Fruit fly (Drosophila melanogaster): Measurements from ENCODE around the gene mRpS6.
A peak's percentile ranks its signal among the peaks of the same experiment; 100 is the strongest.

The mRpS6 gene

DNA sequence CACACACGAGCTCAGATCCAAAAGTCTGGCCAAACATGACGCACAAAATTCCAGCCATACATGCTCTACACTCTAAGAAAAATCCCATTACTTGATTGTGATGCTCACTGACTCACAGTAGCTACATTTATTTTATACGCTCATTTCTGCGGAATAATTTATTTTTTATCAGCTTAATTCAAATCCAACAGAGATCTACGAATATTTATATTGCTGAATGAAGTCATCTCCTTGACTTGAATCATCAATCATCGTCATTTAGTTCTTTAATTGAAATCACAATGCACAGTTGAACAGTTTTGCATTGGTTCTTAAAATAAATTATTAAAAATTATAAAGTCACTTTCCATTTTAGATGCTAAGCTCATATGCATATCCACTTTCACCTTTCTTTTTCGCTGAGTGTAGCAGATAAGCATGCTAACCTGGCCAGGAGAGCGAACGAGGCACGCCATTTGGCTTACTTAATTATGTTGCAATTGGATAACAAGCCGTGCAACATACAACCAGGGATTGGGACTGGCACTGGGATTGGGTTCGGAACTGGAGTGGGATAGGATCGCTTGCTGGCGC is 31.2 kb downstream of the mRpS6 start (continued):
- no peak for TF ChIP-seq fkh (GFP tag; optimal IDR thresholded peaks at IDR 0.05)
- TF ChIP-seq Sox14 (GFP tag; optimal IDR thresholded peaks at IDR 0.05): peak; percentile 43
- TF ChIP-seq Sox102F (GFP tag; optimal IDR thresholded peaks at IDR 0.05): peak; percentile 57
- TF ChIP-seq eg (GFP tag; IDR thresholded peaks at IDR 0.05): peak; percentile 31; the same call in 1 of the 3 replicates
- peak; percentile 30 for TF ChIP-seq CG10631 (GFP tag; optimal IDR thresholded peaks at IDR 0.05)
- peak; percentile 73 for TF ChIP-seq esn (GFP tag; optimal IDR thresholded peaks at IDR 0.05)
- peak; percentile 44 for TF ChIP-seq CG31627 (GFP tag; optimal IDR thresholded peaks at IDR 0.05)
- no peak for TF ChIP-seq CG1621 (tag; optimal IDR thresholded peaks at IDR 0.05)
- TF ChIP-seq Ets96B (tag; optimal IDR thresholded peaks at IDR 0.05): peak; percentile 29
- TF ChIP-seq pdm3 (GFP tag; optimal IDR thresholded peaks at IDR 0.05): peak; percentile 61
- TF ChIP-seq Sox15 (GFP tag; optimal IDR thresholded peaks at IDR 0.05): peak; percentile 34
- peak; percentile 47 for TF ChIP-seq cyc (GFP tag; optimal IDR thresholded peaks at IDR 0.05)
- TF ChIP-seq Eip93F (GFP tag; optimal IDR thresholded peaks at IDR 0.05): no peak
- no peak for TF ChIP-seq Gug (GFP tag; IDR thresholded peaks at IDR 0.05)
- no peak for TF ChIP-seq CG11294 (GFP tag; IDR thresholded peaks at IDR 0.05)
- TF ChIP-seq CG8632 (GFP tag; optimal IDR thresholded peaks at IDR 0.05): peak; percentile 43
- TF ChIP-seq CG3919 (GFP tag; optimal IDR thresholded peaks at IDR 0.05): peak; percentile 53
- TF ChIP-seq Ets21C (GFP tag; optimal IDR thresholded peaks at IDR 0.05): peak; percentile 11
- peak; percentile 8 for TF ChIP-seq CG10669 (GFP tag; optimal IDR thresholded peaks at IDR 0.05)

DNA sequence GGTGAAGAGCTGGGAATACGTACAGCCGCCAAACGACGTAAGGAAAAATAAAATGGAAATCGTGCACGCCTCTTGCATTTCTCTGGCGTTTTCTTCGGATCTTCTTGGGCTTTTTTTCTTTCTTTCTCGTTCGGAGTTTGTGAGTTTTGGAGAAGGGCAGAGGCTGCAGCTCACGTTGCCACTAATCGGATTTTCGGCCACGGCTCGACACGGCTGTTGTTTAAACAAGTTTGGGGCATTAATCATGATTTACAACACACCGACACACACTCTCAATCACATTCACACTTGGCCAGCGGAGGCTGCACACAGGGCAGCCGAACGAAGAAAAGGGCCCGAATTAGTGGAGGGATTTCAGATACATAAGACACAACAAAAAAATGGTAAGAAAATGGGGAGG is 32.0 kb downstream of the mRpS6 start:
- no peak for TF ChIP-seq topi (GFP tag; optimal IDR thresholded peaks at IDR 0.05)
- no peak for TF ChIP-seq Eip93F (GFP tag; optimal IDR thresholded peaks at IDR 0.05)
- no peak for TF ChIP-seq CG34406 (GFP tag; optimal IDR thresholded peaks at IDR 0.05)
- TF ChIP-seq CG4318 (GFP tag; optimal IDR thresholded peaks at IDR 0.05): no peak
- no peak for TF ChIP-seq Met (GFP tag; optimal IDR thresholded peaks at IDR 0.05)
- TF ChIP-seq Blimp-1 (GFP tag; optimal IDR thresholded peaks at IDR 0.05): no peak
- TF ChIP-seq fkh (GFP tag; optimal IDR thresholded peaks at IDR 0.05): no peak
- TF ChIP-seq OdsH (GFP tag; optimal IDR thresholded peaks at IDR 0.05): no peak
- no peak for TF ChIP-seq CG3032 (tag; optimal IDR thresholded peaks at IDR 0.05)
- TF ChIP-seq CG15336 (GFP tag; IDR thresholded peaks at IDR 0.05): no peak
- TF ChIP-seq spab (GFP tag; optimal IDR thresholded peaks at IDR 0.05): no peak
- TF ChIP-seq CG6276 (GFP tag; optimal IDR thresholded peaks at IDR 0.05): no peak
- TF ChIP-seq vri (GFP tag; optimal IDR thresholded peaks at IDR 0.05): no peak

DNA sequence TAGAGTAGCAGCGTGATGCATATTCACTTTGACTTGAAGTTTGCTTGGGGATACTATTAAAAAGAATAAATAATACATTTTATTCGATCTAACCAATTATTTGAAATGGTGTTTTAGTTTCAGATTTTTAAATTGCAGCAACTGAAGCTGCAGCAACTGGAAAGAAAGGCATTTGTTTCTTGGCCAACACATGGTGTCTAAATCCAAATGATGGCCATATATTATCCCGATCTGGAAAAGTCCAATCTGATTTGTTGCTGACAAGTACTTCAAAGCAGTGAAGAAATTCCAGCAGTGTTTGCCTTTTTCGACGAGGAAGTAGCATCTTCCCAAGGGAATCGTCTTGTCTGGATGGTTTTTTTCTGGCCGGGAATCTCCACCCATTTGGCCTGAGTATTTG is 32.8 kb downstream of the mRpS6 start:
- TF ChIP-seq Eip78C (GFP tag) (peak; percentile 10), CG32006 (GFP tag; optimal IDR thresholded peaks at IDR 0.05) (peak; percentile 53), eg (GFP tag; IDR thresholded peaks at IDR 0.05) (0 out of 3 replicates have a peak, but pooled peaks have one; percentile 6), salr (GFP tag; optimal IDR thresholded peaks at IDR 0.05) (peak in 1 of 2 experiments; percentile 49), Ets96B (tag; optimal IDR thresholded peaks at IDR 0.05) (no peak)

DNA sequence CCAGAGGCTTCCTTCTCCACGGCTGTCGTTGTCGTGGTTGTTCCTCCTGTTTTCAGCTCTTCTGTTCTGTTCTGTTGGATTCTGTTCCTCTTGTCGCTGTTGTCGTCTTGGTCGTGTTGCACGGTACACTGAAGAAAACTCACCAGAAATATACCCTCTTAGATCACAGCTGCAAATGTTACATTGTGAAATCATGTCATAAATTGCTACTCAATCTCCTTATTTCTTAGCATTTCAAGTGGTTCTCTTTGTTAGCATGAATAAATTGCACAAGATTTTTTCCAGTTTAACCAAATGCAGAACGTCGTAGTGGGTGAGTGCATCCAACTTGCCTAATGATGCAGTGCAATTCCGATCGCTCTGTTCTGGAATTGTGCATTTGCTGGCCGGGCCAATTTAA is 33.5 kb downstream of the mRpS6 start:
- peak; percentile 28 for TF ChIP-seq acj6 (GFP tag; optimal IDR thresholded peaks at IDR 0.05)
- peak; percentile 32 for TF ChIP-seq net (GFP tag; optimal IDR thresholded peaks at IDR 0.05)
- no peak for TF ChIP-seq vri (GFP tag; optimal IDR thresholded peaks at IDR 0.05)
- peak; percentile 28 for TF ChIP-seq CG31627 (GFP tag; optimal IDR thresholded peaks at IDR 0.05)
- peak; percentile 40; the same call in 1 of the 2 replicates for TF ChIP-seq CG15336 (GFP tag; IDR thresholded peaks at IDR 0.05)
- no peak for TF ChIP-seq fd59A (GFP tag; optimal IDR thresholded peaks at IDR 0.05)
- TF ChIP-seq salr (GFP tag; optimal IDR thresholded peaks at IDR 0.05): peak in 1 of 2 experiments; percentile 59
- TF ChIP-seq CG6854 (GFP tag; optimal IDR thresholded peaks at IDR 0.05): no peak
- no peak for TF ChIP-seq CG11902 (GFP tag; optimal IDR thresholded peaks at IDR 0.05)
- no peak for TF ChIP-seq CG8119 (GFP tag; IDR thresholded peaks at IDR 0.05)
- TF ChIP-seq Smox (GFP tag; optimal IDR thresholded peaks at IDR 0.05): no peak
- TF ChIP-seq dac (GFP tag; optimal IDR thresholded peaks at IDR 0.05): no peak
- TF ChIP-seq Blimp-1 (GFP tag; optimal IDR thresholded peaks at IDR 0.05): no peak
- TF ChIP-seq fkh (GFP tag; optimal IDR thresholded peaks at IDR 0.05): no peak
- TF ChIP-seq Eip78C (GFP tag): peak; percentile 80
- peak; percentile 31 for TF ChIP-seq Eip75B (GFP tag; optimal IDR thresholded peaks at IDR 0.05)
- no peak for TF ChIP-seq Sox15 (GFP tag; optimal IDR thresholded peaks at IDR 0.05)
- no peak for TF ChIP-seq CG11762 (GFP tag; optimal IDR thresholded peaks at IDR 0.05; ENCODE audit: insufficient read depth)
- TF ChIP-seq Ets96B (tag; optimal IDR thresholded peaks at IDR 0.05): no peak
- TF ChIP-seq pdm3 (GFP tag; optimal IDR thresholded peaks at IDR 0.05): peak; percentile 34
- TF ChIP-seq topi (GFP tag; optimal IDR thresholded peaks at IDR 0.05): no peak
- peak; percentile 51 for TF ChIP-seq svp (GFP tag)
- TF ChIP-seq Ets21C (GFP tag; optimal IDR thresholded peaks at IDR 0.05): no peak
- TF ChIP-seq CG4318 (GFP tag; optimal IDR thresholded peaks at IDR 0.05): peak; percentile 8
- no peak for TF ChIP-seq spab (GFP tag; optimal IDR thresholded peaks at IDR 0.05)
- no peak for TF ChIP-seq CG1621 (tag; optimal IDR thresholded peaks at IDR 0.05)
- TF ChIP-seq CG8632 (GFP tag; optimal IDR thresholded peaks at IDR 0.05): peak; percentile 12

All from whole organism, prepupa.